Worm (Caenorhabditis elegans): ENCODE results near the gene Y113G7A.13.

- TF ChIP-seq him-1 (tag; optimal IDR thresholded peaks at IDR 0.05) (no peak), dao-5 (tag; optimal IDR thresholded peaks at IDR 0.05) (no peak)
These were observed 12.7 kb upstream of the Y113G7A.13 start, which contains the start of gene Y113G7A.22 for ce11 chrV:20135247-20135646.
